Fruit fly (Drosophila melanogaster): Measurements from ENCODE around the gene Plp.

Plp gene

dm6 chr3L:15142004-15142890 is 47.7 kb upstream of the Plp start, which contains the start of gene Pdi (continued):
- TF ChIP-seq ato (GFP tag; IDR thresholded peaks at IDR 0.05; ENCODE audit: partially characterized antibody) (peak; percentile 54), hb (GFP tag; IDR thresholded peaks at IDR 0.05; ENCODE audit: partially characterized antibody) (peak; percentile 67), CG6813 (GFP tag; optimal IDR thresholded peaks at IDR 0.05) (no peak), CG13424 (tag; optimal IDR thresholded peaks at IDR 0.05) (peak; percentile 18), rib (GFP tag; IDR thresholded peaks at IDR 0.05) (0 out of 2 replicates have a peak, but pooled peaks have one; percentile 46), CG2712 (tag; optimal IDR thresholded peaks at IDR 0.05) (peak; percentile 47), CG6765 (GFP tag; optimal IDR thresholded peaks at IDR 0.05) (no peak), Ssrp (tag; optimal IDR thresholded peaks at IDR 0.05) (no peak), CG6683 (GFP tag; optimal IDR thresholded peaks at IDR 0.05) (no peak), vvl (GFP tag; IDR thresholded peaks at IDR 0.05) (peak; percentile 76), Oaz (GFP tag; IDR thresholded peaks at IDR 0.05) (no peak), CG7357 (GFP tag; IDR thresholded peaks at IDR 0.05) (no peak), CG14050 (GFP tag; IDR thresholded peaks at IDR 0.05) (no peak), Hey (tag; optimal IDR thresholded peaks at IDR 0.05) (no peak), Bgb (GFP tag; IDR thresholded peaks at IDR 0.05; ENCODE audit: partially characterized antibody) (peak; percentile 76), CG9609 (GFP tag; optimal IDR thresholded peaks at IDR 0.05) (no peak), usp (GFP tag; optimal IDR thresholded peaks at IDR 0.05) (no peak), gem (tag; optimal IDR thresholded peaks at IDR 0.05) (peak; percentile 32), CG1647 (GFP tag; optimal IDR thresholded peaks at IDR 0.05) (peak; percentile 14), NC2β (GFP tag; optimal IDR thresholded peaks at IDR 0.05) (peak; percentile 48), aop (GFP tag; IDR thresholded peaks at IDR 0.05) (no peak), E2f1 (GFP tag; IDR thresholded peaks at IDR 0.05) (no peak), ATbp (GFP tag; optimal IDR thresholded peaks at IDR 0.05) (peak; percentile 6), CG4707 (GFP tag; optimal IDR thresholded peaks at IDR 0.05) (peak; percentile 25), fd64A (GFP tag; optimal IDR thresholded peaks at IDR 0.05) (no peak), CG11560 (tag; IDR thresholded peaks at IDR 0.05) (no peak; the same call in 2 of the 3 replicates), CG12942 (GFP tag; optimal IDR thresholded peaks at IDR 0.05) (no peak), CG14441 (GFP tag; IDR thresholded peaks at IDR 0.05) (no peak), fd96Cb (tag; optimal IDR thresholded peaks at IDR 0.05) (no peak), CG2199 (GFP tag; IDR thresholded peaks at IDR 0.05) (peak; percentile 78; the same call in 2 of the 3 replicates), TFAM (GFP tag; optimal IDR thresholded peaks at IDR 0.05) (no peak), Nf-YA (GFP tag; IDR thresholded peaks at IDR 0.05) (no peak), CG4854 (GFP tag; optimal IDR thresholded peaks at IDR 0.05) (peak; percentile 12), CG4617 (GFP tag; optimal IDR thresholded peaks at IDR 0.05; ENCODE audit: borderline replicate concordance) (no peak), zf30C (GFP tag; optimal IDR thresholded peaks at IDR 0.05) (no peak), Lhr (GFP tag; optimal IDR thresholded peaks at IDR 0.05) (peak; percentile 72), nmo (GFP tag; optimal IDR thresholded peaks at IDR 0.05) (peak; percentile 62), slp2 (GFP tag; optimal IDR thresholded peaks at IDR 0.05) (no peak), run (tag; optimal IDR thresholded peaks at IDR 0.05) (no peak), zfh1 (GFP tag; IDR thresholded peaks at IDR 0.05) (peak; percentile 32; the same call in 1 of the 3 replicates), Vsx1 (GFP tag; optimal IDR thresholded peaks at IDR 0.05) (no peak), BtbVII (GFP tag; optimal IDR thresholded peaks at IDR 0.05) (no peak), CG13894 (tag; optimal IDR thresholded peaks at IDR 0.05) (peak; percentile 60), sisA (GFP tag; IDR thresholded peaks at IDR 0.05) (no peak), Jarid2 (GFP tag; optimal IDR thresholded peaks at IDR 0.05) (peak; percentile 73), CG14965 (GFP tag; optimal IDR thresholded peaks at IDR 0.05; ENCODE audit: borderline replicate concordance) (no peak), Usf (GFP tag; optimal IDR thresholded peaks at IDR 0.05) (no peak), Scr (GFP tag; IDR thresholded peaks at IDR 0.05; ENCODE audit: partially characterized antibody) (peak; percentile 69)

Data from whole organism, embryonic.